Fruit fly (Drosophila melanogaster): ENCODE data around the gene CG13705.

Gene CG13705

dm6 chr3L:4852411-4853050 is 44.1 kb upstream of the CG13705 start, which contains the start of gene CG32237 (continued):
- TF ChIP-seq unpg (GFP tag; optimal IDR thresholded peaks at IDR 0.05), result peak; percentile 37
- peak; percentile 25 for TF ChIP-seq Nf-YC (tag; optimal IDR thresholded peaks at IDR 0.05)
- TF ChIP-seq Ptx1 (GFP tag; IDR thresholded peaks at IDR 0.05), result peak; percentile 49; the same call in 1 of the 2 replicates
- TF ChIP-seq Max (GFP tag; optimal IDR thresholded peaks at IDR 0.05), result no peak
- TF ChIP-seq Sox102F (GFP tag; optimal IDR thresholded peaks at IDR 0.05), result peak; percentile 22
- peak; percentile 42 for TF ChIP-seq Oli (tag; optimal IDR thresholded peaks at IDR 0.05)
- no peak for TF ChIP-seq CG13624 (GFP tag; optimal IDR thresholded peaks at IDR 0.05)
- TF ChIP-seq Dll (GFP tag; IDR thresholded peaks at IDR 0.05; ENCODE audit: partially characterized antibody), result no peak
- peak; percentile 40 for TF ChIP-seq CG11504 (tag; optimal IDR thresholded peaks at IDR 0.05)
- no peak for TF ChIP-seq CG16863 (GFP tag; optimal IDR thresholded peaks at IDR 0.05)
- no peak for TF ChIP-seq CG15601 (tag; optimal IDR thresholded peaks at IDR 0.05)
- TF ChIP-seq CG7786 (GFP tag; optimal IDR thresholded peaks at IDR 0.05), result no peak

DNA sequence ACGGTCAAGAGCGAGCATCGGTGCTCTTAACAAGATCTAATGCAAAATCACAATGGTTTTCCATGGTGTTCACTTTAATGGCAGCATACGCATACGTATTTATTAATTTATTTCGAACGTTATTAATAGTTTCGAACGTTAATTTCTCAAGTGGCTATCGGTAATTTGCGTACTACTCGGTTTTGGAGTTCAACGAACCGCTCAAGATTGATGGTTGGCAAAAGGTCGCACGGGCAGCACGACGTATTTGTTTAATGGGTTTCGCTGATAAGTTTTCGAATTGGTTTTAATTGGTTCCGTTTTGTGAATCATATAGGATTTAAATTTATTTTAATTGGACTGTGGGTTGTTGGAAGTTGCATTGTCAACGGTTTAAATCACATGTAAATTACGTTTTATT is 43.6 kb upstream of the CG13705 start:
- TF ChIP-seq sens (GFP tag) (peak; percentile 12), BEAF-32 (GFP tag; optimal IDR thresholded peaks at IDR 0.05) (no peak), chinmo (GFP tag; IDR thresholded peaks at IDR 0.05; ENCODE audit: partially characterized antibody) (peak; percentile 61; the same call in 1 of the 4 replicates)

DNA sequence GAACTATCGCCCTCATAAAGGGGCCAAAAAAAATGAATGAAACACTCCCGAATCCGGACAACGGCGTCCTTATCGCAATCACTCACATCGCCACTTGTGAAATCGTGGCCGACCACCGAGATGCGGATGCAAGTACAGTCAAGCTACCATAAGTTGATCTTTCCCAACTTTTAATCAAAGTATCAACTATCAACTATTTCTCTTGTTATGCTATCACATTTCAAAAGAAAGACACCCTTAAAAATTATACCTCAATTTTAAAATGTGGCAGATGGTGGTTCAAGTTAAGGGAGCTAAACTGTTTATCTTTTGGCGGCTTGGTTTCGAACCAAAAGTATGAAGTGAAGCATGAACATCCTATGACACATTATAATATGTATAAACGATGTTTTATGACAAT is 42.5 kb upstream of the CG13705 start:
- TF ChIP-seq gem (tag; optimal IDR thresholded peaks at IDR 0.05) (peak; percentile 2), CG13287 (GFP tag; IDR thresholded peaks at IDR 0.05; ENCODE audit: partially characterized antibody) (no peak), CG5953 (GFP tag; IDR thresholded peaks at IDR 0.05) (no peak), CG9215 (GFP tag; IDR thresholded peaks at IDR 0.05) (no peak), CG10431 (GFP tag; optimal IDR thresholded peaks at IDR 0.05) (no peak), ci (GFP tag; IDR thresholded peaks at IDR 0.05) (peak; percentile 55; the same call in 1 of the 3 replicates), CG10321 (GFP tag; IDR thresholded peaks at IDR 0.05) (no peak), prd (optimal IDR thresholded peaks at IDR 0.05) (no peak), prd (GFP tag; IDR thresholded peaks at IDR 0.05) (peak; percentile 28; the same call in 1 of the 3 replicates), unc-4 (GFP tag; IDR thresholded peaks at IDR 0.05; ENCODE audit: partially characterized antibody) (no peak), CG34224 (GFP tag; IDR thresholded peaks at IDR 0.05; ENCODE audit: partially characterized antibody) (no peak), sens (GFP tag) (peak; percentile 55), abd-A (tag; optimal IDR thresholded peaks at IDR 0.05) (no peak), CG13424 (tag; optimal IDR thresholded peaks at IDR 0.05) (peak; percentile 6), Nf-YC (tag; optimal IDR thresholded peaks at IDR 0.05) (no peak), grau (tag; optimal IDR thresholded peaks at IDR 0.05) (peak; percentile 80), eve (GFP tag; optimal IDR thresholded peaks at IDR 0.05) (no peak), CG7556 (GFP tag; optimal IDR thresholded peaks at IDR 0.05) (no peak), bab2 (GFP tag; optimal IDR thresholded peaks at IDR 0.05) (no peak), Sox102F (GFP tag; optimal IDR thresholded peaks at IDR 0.05) (peak; percentile 6), Med (GFP tag) (peak; percentile 61), CG11504 (tag; optimal IDR thresholded peaks at IDR 0.05) (peak; percentile 10), tap (tag; optimal IDR thresholded peaks at IDR 0.05) (peak; percentile 6), Nf-YB (GFP tag; optimal IDR thresholded peaks at IDR 0.05) (no peak), jigr1 (GFP tag; IDR thresholded peaks at IDR 0.05) (no peak), CG1603 (tag; optimal IDR thresholded peaks at IDR 0.05) (peak; percentile 20), Dip2 (GFP tag; IDR thresholded peaks at IDR 0.05) (no peak), row (GFP tag; IDR thresholded peaks at IDR 0.05) (0 out of 3 replicates have a peak, but pooled peaks have one; percentile 32), pb (GFP tag; optimal IDR thresholded peaks at IDR 0.05) (no peak), CG14441 (GFP tag; IDR thresholded peaks at IDR 0.05) (0 out of 2 replicates have a peak, but pooled peaks have one; percentile 22), tna (GFP tag; IDR thresholded peaks at IDR 0.05; ENCODE audit: partially characterized antibody) (no peak), slbo (GFP tag; IDR thresholded peaks at IDR 0.05) (0 out of 2 replicates have a peak, but pooled peaks have one; percentile 30), CG14860 (GFP tag; IDR thresholded peaks at IDR 0.05; ENCODE audit: partially characterized antibody) (no peak), Dref (GFP tag; IDR thresholded peaks at IDR 0.05) (no peak), CG12769 (tag; optimal IDR thresholded peaks at IDR 0.05) (peak; percentile 12)
